Worm (Caenorhabditis elegans) whole organism, late embryonic: Measurements from ENCODE around the gene srd-34.

Source experiments
- C08G9.2 ChIP-seq: sonication (generic microtip); optimal IDR thresholded peaks from 2 replicates; lab custom pipeline; 2016; ENCODE audit warnings: mild to moderate bottlenecking, missing genetic modification characterization, moderate library complexity, missing compliant biosample characterization
- C38D4.7 ChIP-seq: fragments of 200-800 bp; sonication (Bioruptor generic); optimal IDR thresholded peaks from 2 replicates; lab custom pipeline; 2018; ENCODE audit warnings: mild to moderate bottlenecking, missing genetic modification characterization, moderate library complexity, missing compliant biosample characterization
- F13H6.1 ChIP-seq: sonication (generic microtip); optimal IDR thresholded peaks from 2 replicates; lab custom pipeline; 2016; ENCODE audit warnings: missing genetic modification characterization, missing compliant biosample characterization
- K02D7.2 ChIP-seq: sonication (generic microtip); optimal IDR thresholded peaks from 2 replicates; lab custom pipeline; 2017; ENCODE audit warnings: mild to moderate bottlenecking, missing genetic modification characterization, missing compliant biosample characterization
- T23F11.4 ChIP-seq: fragments of 200-800 bp; sonication (Bioruptor generic); optimal IDR thresholded peaks from 2 replicates; lab custom pipeline; 2018; ENCODE audit warnings: mild to moderate bottlenecking, missing genetic modification characterization, missing compliant biosample characterization
- Y22D7AL.16 ChIP-seq: sonication (generic microtip); optimal IDR thresholded peaks from 2 replicates; lab custom pipeline; 2016; ENCODE audit warnings: missing genetic modification characterization, missing compliant biosample characterization
- ama-1 ChIP-seq: fragments of 150-350 bp; optimal IDR thresholded peaks from 2 replicates; lab custom pipeline; 2014
- ceh-19 ChIP-seq: fragments of 200-800 bp; sonication (Bioruptor generic); optimal IDR thresholded peaks from 2 replicates; lab custom pipeline; 2018; ENCODE audit warnings: mild to moderate bottlenecking, missing genetic modification characterization, missing compliant biosample characterization
- ceh-22 ChIP-seq: sonication (generic microtip); optimal IDR thresholded peaks from 2 replicates; lab custom pipeline; 2017; ENCODE audit warnings: missing biosample characterization, missing genetic modification characterization
- ceh-24 ChIP-seq: sonication (generic microtip); optimal IDR thresholded peaks from 2 replicates; lab custom pipeline; 2016; ENCODE audit warnings: mild to moderate bottlenecking, missing genetic modification characterization, missing compliant biosample characterization
- ceh-30 ChIP-seq: fragments of 150-350 bp; optimal IDR thresholded peaks from 2 replicates; lab custom pipeline; 2014; ENCODE audit warnings: missing biosample characterization, missing genetic modification characterization
- ceh-34 ChIP-seq: sonication (generic microtip); optimal IDR thresholded peaks from 2 replicates; lab custom pipeline; 2016; ENCODE audit warnings: mild to moderate bottlenecking, missing genetic modification characterization, missing compliant biosample characterization
- ceh-45 ChIP-seq: fragments of 200-800 bp; sonication (Bioruptor generic); IDR thresholded peaks from 2 replicates; pipeline ENCODE4 v1.3.6; 2022; ENCODE audit warnings: missing genetic modification reagents, missing genetic modification characterization, missing compliant biosample characterization
- ceh-9 ChIP-seq: sonication (generic microtip); optimal IDR thresholded peaks from 2 replicates; lab custom pipeline; 2016; ENCODE audit warnings: mild to moderate bottlenecking, missing genetic modification characterization, inconsistent platforms, missing compliant biosample characterization
- dmd-4 ChIP-seq: sonication (generic microtip); optimal IDR thresholded peaks from 2 replicates; lab custom pipeline; 2016; ENCODE audit warnings: borderline replicate concordance, missing genetic modification characterization, missing compliant biosample characterization
- elt-2 ChIP-seq: sonication (generic microtip); optimal IDR thresholded peaks from 2 replicates; lab custom pipeline; 2016; ENCODE audit warnings: missing genetic modification reagents, missing genetic modification characterization, missing compliant biosample characterization
- elt-4 ChIP-seq: sonication (generic microtip); optimal IDR thresholded peaks from 2 replicates; lab custom pipeline; 2016; ENCODE audit warnings: missing genetic modification characterization, missing compliant biosample characterization
- ets-4 ChIP-seq: sonication (generic microtip); optimal IDR thresholded peaks from 2 replicates; lab custom pipeline; 2016; ENCODE audit warnings: missing genetic modification characterization, missing compliant biosample characterization
- fkh-10 ChIP-seq: fragments of 150-350 bp; optimal IDR thresholded peaks from 2 replicates; lab custom pipeline; 2014; ENCODE audit warnings: missing biosample characterization, missing genetic modification reagents, missing genetic modification characterization
- fkh-6 ChIP-seq: sonication (generic microtip); optimal IDR thresholded peaks from 2 replicates; lab custom pipeline; 2016; ENCODE audit warnings: missing genetic modification characterization, missing compliant biosample characterization
- gmeb-2 ChIP-seq: sonication (generic microtip); optimal IDR thresholded peaks from 2 replicates; lab custom pipeline; 2016; ENCODE audit warnings: missing genetic modification characterization, inconsistent platforms, missing compliant biosample characterization
- hlh-13 ChIP-seq: fragments of 200-800 bp; sonication (Bioruptor generic); optimal IDR thresholded peaks from 2 replicates; lab custom pipeline; 2018; ENCODE audit warnings: mild to moderate bottlenecking, missing genetic modification characterization, missing compliant biosample characterization
- hlh-6 ChIP-seq: sonication (generic microtip); optimal IDR thresholded peaks from 2 replicates; lab custom pipeline; 2016; ENCODE audit warnings: missing genotype, missing genetic modification characterization, missing compliant biosample characterization
- madf-2 ChIP-seq: sonication (generic microtip); optimal IDR thresholded peaks from 2 replicates; lab custom pipeline; 2017; ENCODE audit warnings: missing genetic modification characterization, missing compliant biosample characterization
- mec-3 ChIP-seq: sonication (generic microtip); optimal IDR thresholded peaks from 2 replicates; lab custom pipeline; 2016; ENCODE audit warnings: borderline replicate concordance, missing genetic modification characterization, missing compliant biosample characterization
- nfya-1 ChIP-seq: sonication (generic microtip); optimal IDR thresholded peaks from 2 replicates; lab custom pipeline; 2017; ENCODE audit warnings: missing genetic modification characterization, mild to moderate bottlenecking, missing compliant biosample characterization, antibody characterized with exemption, moderate library complexity
- nhr-11 ChIP-seq: fragments of 150-350 bp; optimal IDR thresholded peaks from 2 replicates; lab custom pipeline; 2014; ENCODE audit warnings: missing biosample characterization, missing genetic modification characterization
- nhr-232 ChIP-seq: sonication (generic microtip); optimal IDR thresholded peaks from 2 replicates; lab custom pipeline; 2016; ENCODE audit warnings: missing genetic modification characterization, missing compliant biosample characterization
- npax-4 ChIP-seq: sonication (generic microtip); optimal IDR thresholded peaks from 2 replicates; lab custom pipeline; 2016; ENCODE audit warnings: missing genetic modification characterization, missing compliant biosample characterization
- odd-2 ChIP-seq: sonication (generic microtip); optimal IDR thresholded peaks from 2 replicates; lab custom pipeline; 2017; ENCODE audit warnings: antibody characterized with exemption, mild to moderate bottlenecking, missing genetic modification characterization, missing compliant biosample characterization
- pag-3 ChIP-seq: sonication (generic microtip); optimal IDR thresholded peaks from 2 replicates; lab custom pipeline; 2016; ENCODE audit warnings: missing compliant biosample characterization, missing genetic modification characterization, borderline replicate concordance
- pat-9 ChIP-seq: fragments of 200-800 bp; sonication (Bioruptor generic); optimal IDR thresholded peaks from 2 replicates; lab custom pipeline; 2018; ENCODE audit warnings: mild to moderate bottlenecking, missing genetic modification characterization, moderate library complexity, missing compliant biosample characterization
- pha-2 ChIP-seq: sonication (generic microtip); optimal IDR thresholded peaks from 2 replicates; lab custom pipeline; 2017; ENCODE audit warnings: mild to moderate bottlenecking, missing genetic modification characterization, missing compliant biosample characterization
- pqm-1 ChIP-seq: sonication (generic microtip); optimal IDR thresholded peaks from 2 replicates; lab custom pipeline; 2016; ENCODE audit warnings: missing genetic modification characterization, missing compliant biosample characterization
- pros-1 ChIP-seq: fragments of 150-350 bp; optimal IDR thresholded peaks from 2 replicates; lab custom pipeline; 2014; ENCODE audit warnings: missing biosample characterization, missing genetic modification reagents, missing genetic modification characterization
- sox-2 ChIP-seq: fragments of 200-800 bp; sonication (Bioruptor generic); IDR thresholded peaks from 2 replicates; pipeline ENCODE4 v1.3.6; 2022; ENCODE audit warnings: missing genetic modification reagents, missing genetic modification characterization, missing compliant biosample characterization
- syd-9 ChIP-seq: sonication (generic microtip); optimal IDR thresholded peaks from 2 replicates; lab custom pipeline; 2016; ENCODE audit warnings: mild to moderate bottlenecking, missing genetic modification characterization, moderate library complexity, missing compliant biosample characterization
- tbx-2 ChIP-seq: sonication (generic microtip); optimal IDR thresholded peaks from 2 replicates; lab custom pipeline; 2016; ENCODE audit warnings: missing genetic modification characterization, missing compliant biosample characterization
- tbx-7 ChIP-seq: sonication (generic microtip); optimal IDR thresholded peaks from 2 replicates; lab custom pipeline; 2016; ENCODE audit warnings: missing genotype, missing genetic modification characterization, missing compliant biosample characterization
- ttx-3 ChIP-seq: sonication (generic microtip); optimal IDR thresholded peaks from 2 replicates; lab custom pipeline; 2016; ENCODE audit warnings: missing genetic modification reagents, missing genetic modification characterization, missing compliant biosample characterization

Gene srd-34

DNA sequence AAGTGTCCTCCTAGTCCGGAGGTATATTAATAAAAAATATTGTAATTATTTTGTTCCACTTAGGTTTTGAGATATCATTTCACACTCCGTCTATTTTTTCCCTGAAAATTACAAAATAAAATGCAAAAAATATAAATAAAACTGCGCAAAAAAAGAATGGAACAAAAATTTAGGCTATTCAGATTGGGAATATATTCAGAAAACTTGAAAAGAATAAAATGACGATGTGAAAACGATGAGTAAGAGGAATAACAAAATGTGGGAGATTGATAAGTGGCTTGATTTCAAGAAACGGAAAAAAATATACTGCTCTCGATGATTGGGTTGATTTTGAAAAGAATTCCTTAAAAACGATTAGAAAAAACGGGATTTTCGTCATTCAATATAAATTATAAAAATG, 34.6 kb downstream of the srd-34 start, which contains the start of gene dmsr-8:
TSS of gene dmsr-8 (minus strand) at position 101 of the 400 bp plus-strand sequence.
- TF ChIP-seq K02D7.2 (tag; lab: Kevin White, UChicago) (no peak), pros-1 (no peak), elt-2 (tag; lab: Kevin White, UChicago) (no peak), pag-3 (tag; lab: Kevin White, UChicago) (no peak), ttx-3 (tag; lab: Kevin White, UChicago) (no peak), ceh-34 (tag; lab: Kevin White, UChicago) (no peak), T23F11.4 (GFP tag; lab: Kevin White, UChicago) (no peak), nfya-1 (tag; lab: Kevin White, UChicago) (no peak), gmeb-2 (tag; lab: Kevin White, UChicago) (no peak)
- TF ChIP-seq, all 69 proteins: peak for 0

DNA sequence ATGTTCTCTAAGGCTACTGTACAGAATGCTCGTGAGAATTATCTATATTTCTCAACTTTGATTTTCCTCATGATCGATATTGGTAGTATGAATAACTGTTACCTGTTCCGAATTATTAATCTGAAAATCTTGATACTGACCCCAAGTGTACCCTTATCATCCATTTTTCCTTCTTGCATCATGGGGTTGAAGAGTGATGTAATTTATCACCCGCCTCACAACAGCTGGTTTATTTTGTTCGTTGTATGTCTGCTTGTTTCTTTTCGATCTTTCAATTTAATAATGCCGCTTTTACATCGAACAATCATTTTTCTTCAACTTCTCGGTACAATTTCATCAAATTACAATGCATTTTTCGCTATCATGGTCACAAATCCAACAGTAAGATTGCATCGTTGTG, 40.0 kb downstream of the srd-34 start, which contains the start of gene C35A5.6:
TSS of gene C35A5.6 (plus strand) at position 283 of the 400 bp plus-strand sequence.
- no peak for TF ChIP-seq nhr-232 (tag; lab: Kevin White, UChicago)
- no peak for TF ChIP-seq hlh-6 (tag; lab: Kevin White, UChicago)
- TF ChIP-seq pros-1: no peak
- TF ChIP-seq ets-4 (tag; lab: Kevin White, UChicago): no peak
- TF ChIP-seq Y22D7AL.16 (tag; lab: Kevin White, UChicago): no peak
- TF ChIP-seq odd-2 (tag; lab: Kevin White, UChicago): no peak
- TF ChIP-seq npax-4: no peak
- no peak for TF ChIP-seq syd-9 (tag; lab: Kevin White, UChicago)
- TF ChIP-seq sox-2 (GFP tag; lab: Robert Waterston, UW): no peak
- TF ChIP-seq fkh-6 (tag; lab: Kevin White, UChicago): no peak
- no peak for TF ChIP-seq ama-1 (lab: Kevin White, UChicago)
- no peak for TF ChIP-seq ceh-22 (tag; lab: Kevin White, UChicago)
- no peak for TF ChIP-seq C38D4.7 (GFP tag; lab: Kevin White, UChicago)
- TF ChIP-seq pat-9: no peak
- TF ChIP-seq F13H6.1 (tag; lab: Kevin White, UChicago): no peak
- TF ChIP-seq ceh-45 (GFP tag; lab: Robert Waterston, UW): no peak
- TF ChIP-seq hlh-13 (GFP tag; lab: Kevin White, UChicago): no peak
- no peak for TF ChIP-seq tbx-2
- no peak for TF ChIP-seq nhr-11

DNA sequence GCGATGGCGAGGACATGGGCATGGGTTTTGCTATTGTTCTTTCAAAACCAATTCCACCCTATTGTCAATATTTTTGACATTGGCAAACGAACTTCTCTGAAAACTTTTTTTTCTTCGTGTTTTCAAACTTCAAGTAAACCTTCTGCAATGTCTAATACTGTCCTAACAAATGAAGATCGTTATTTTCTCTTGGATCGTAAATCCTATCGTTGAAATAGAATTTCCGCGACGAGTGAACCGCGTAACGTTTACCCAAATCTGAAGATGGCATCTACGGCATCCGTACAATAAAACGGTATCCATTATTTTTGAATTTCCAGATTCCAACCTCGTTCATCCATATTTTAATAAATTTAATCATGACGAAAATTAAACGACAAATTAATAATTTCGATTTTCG, 43.3 kb downstream of the srd-34 start, which contains the start of gene C35A5.5:
TSS of gene C35A5.5 (plus strand) at position 301 of the 400 bp plus-strand sequence.
- TF ChIP-seq ceh-30 (tag; lab: Kevin White, UChicago) (no peak), hlh-6 (tag; lab: Kevin White, UChicago) (no peak), ttx-3 (tag; lab: Kevin White, UChicago) (no peak), ceh-9 (tag; lab: Kevin White, UChicago) (no peak), pat-9 (no peak), ceh-19 (no peak), madf-2 (tag; lab: Kevin White, UChicago) (no peak), pqm-1 (tag; lab: Kevin White, UChicago) (no peak), dmd-4 (tag; lab: Kevin White, UChicago) (no peak), Y22D7AL.16 (tag; lab: Kevin White, UChicago) (no peak), pha-2 (no peak), ceh-24 (no peak), tbx-7 (tag; lab: Kevin White, UChicago) (no peak), elt-4 (no peak), mec-3 (no peak), fkh-10 (no peak), C08G9.2 (no peak), hlh-13 (GFP tag; lab: Kevin White, UChicago) (no peak)
